Fruit fly (Drosophila melanogaster) whole organism, embryonic: ENCODE data around the gene SREBP.

Experiments
- Antp ChIP-seq: fragments of 200-800 bp; sonication (Bioruptor generic); optimal IDR thresholded peaks from 3 replicates; lab custom pipeline; 2016; ENCODE audit warnings: missing biosample characterization, missing genetic modification characterization
- CG10209 ChIP-seq: fragments of 200-800 bp; sonication (Bioruptor generic); optimal IDR thresholded peaks from 3 replicates; lab custom pipeline; 2017; ENCODE audit warnings: missing biosample characterization, mild to moderate bottlenecking, missing genetic modification characterization, missing genetic modification reagents
- CG10321 ChIP-seq: fragments of 200-800 bp; sonication (Bioruptor generic); IDR thresholded peaks from 2 replicates; pipeline ENCODE4 v1.3.6; 2022; ENCODE audit warnings: missing biosample characterization, missing genetic modification characterization
- CG10431 ChIP-seq: fragments of 200-800 bp; sonication (Bioruptor generic); optimal IDR thresholded peaks from 3 replicates; lab custom pipeline; 2018; ENCODE audit warnings: missing biosample characterization, mild to moderate bottlenecking, missing genetic modification characterization
- CG10543 ChIP-seq: fragments of 200-800 bp; sonication (Bioruptor generic); optimal IDR thresholded peaks from 3 replicates; lab custom pipeline; 2017; ENCODE audit warnings: missing biosample characterization, mild to moderate bottlenecking, missing genetic modification characterization, moderate library complexity
- CG10654 ChIP-seq: fragments of 200-800 bp; sonication (Bioruptor generic); optimal IDR thresholded peaks from 2 replicates; lab custom pipeline; 2016; ENCODE audit warnings: missing biosample characterization, missing genetic modification characterization
- CG1529 ChIP-seq: fragments of 200-800 bp; sonication (Bioruptor generic); optimal IDR thresholded peaks from 3 replicates; lab custom pipeline; 2018; ENCODE audit warnings: missing biosample characterization, missing genetic modification characterization
- CG15696 ChIP-seq: fragments of 200-800 bp; sonication (Bioruptor generic); optimal IDR thresholded peaks from 2 replicates; lab custom pipeline; 2019; ENCODE audit warnings: missing biosample characterization, mild to moderate bottlenecking, missing genetic modification characterization, moderate library complexity
- CG1602 ChIP-seq: fragments of 200-800 bp; sonication (Bioruptor generic); optimal IDR thresholded peaks from 3 replicates; lab custom pipeline; 2016; ENCODE audit warnings: missing biosample characterization, missing genetic modification characterization
- CG16815 ChIP-seq: fragments of 200-800 bp; sonication (Bioruptor generic); optimal IDR thresholded peaks from 3 replicates; lab custom pipeline; 2017; ENCODE audit warnings: missing biosample characterization, mild to moderate bottlenecking, missing genetic modification characterization
- CG17359 ChIP-seq: fragments of 200-800 bp; sonication (Bioruptor generic); optimal IDR thresholded peaks from 3 replicates; lab custom pipeline; 2018; ENCODE audit warnings: missing biosample characterization, mild to moderate bottlenecking, missing genetic modification characterization, moderate library complexity
- CG17802 ChIP-seq: fragments of 200-800 bp; sonication (Bioruptor generic); optimal IDR thresholded peaks from 2 replicates; lab custom pipeline; 2018; ENCODE audit warnings: missing biosample characterization, mild to moderate bottlenecking, missing genetic modification characterization, moderate library complexity
- CG2678 ChIP-seq: fragments of 200-800 bp; sonication (Bioruptor generic); optimal IDR thresholded peaks from 3 replicates; lab custom pipeline; 2019; ENCODE audit warnings: missing biosample characterization, mild to moderate bottlenecking, missing genetic modification characterization, moderate library complexity
- CG3847 ChIP-seq: fragments of 200-800 bp; sonication (Bioruptor generic); IDR thresholded peaks from 2 replicates; pipeline ENCODE4 v1.3.6; 2022; ENCODE audit warnings: missing biosample characterization, missing genetic modification characterization
- CG5180 ChIP-seq: fragments of 200-800 bp; sonication (Bioruptor generic); optimal IDR thresholded peaks from 3 replicates; lab custom pipeline; 2017; ENCODE audit warnings: missing biosample characterization, missing genetic modification characterization, mild to moderate bottlenecking, moderate library complexity, missing genetic modification reagents
- CG5245 ChIP-seq: fragments of 200-800 bp; sonication (Bioruptor generic); optimal IDR thresholded peaks from 3 replicates; lab custom pipeline; 2016; ENCODE audit warnings: missing biosample characterization, missing genetic modification characterization
- CG7357 ChIP-seq: fragments of 200-800 bp; sonication (Bioruptor generic); IDR thresholded peaks from 3 replicates; pipeline ENCODE4 v1.3.6; 2022; ENCODE audit warnings: missing biosample characterization, missing genetic modification characterization
- CG9727 ChIP-seq: fragments of 200-800 bp; sonication (Bioruptor generic); optimal IDR thresholded peaks from 3 replicates; lab custom pipeline; 2017; ENCODE audit warnings: missing biosample characterization, mild to moderate bottlenecking, missing genetic modification characterization
- Doc3 ChIP-seq: fragments of 200-800 bp; sonication (Bioruptor generic); IDR thresholded peaks from 3 replicates; pipeline ENCODE4 v1.3.6; 2022; ENCODE audit warnings: missing biosample characterization, missing genetic modification characterization; ENCODE audit not compliant: partially characterized antibody
- HLH3B ChIP-seq: fragments of 200-800 bp; sonication (Bioruptor generic); IDR thresholded peaks from 2 replicates; pipeline ENCODE4 v1.3.6; 2022; ENCODE audit warnings: missing biosample characterization, missing genetic modification characterization
- Lim3 ChIP-seq: fragments of 200-800 bp; sonication (Bioruptor generic); IDR thresholded peaks from 2 replicates; pipeline ENCODE4 v1.3.6; 2022; ENCODE audit warnings: missing biosample characterization, missing genetic modification characterization
- Med ChIP-seq: fragments of 200-800 bp; sonication (Bioruptor generic); peaks from one replicate; lab custom pipeline; 2016; ENCODE audit warnings: missing biosample characterization, missing genetic modification characterization, mild to moderate bottlenecking, inconsistent platforms, moderate library complexity
- Meics ChIP-seq: fragments of 200-800 bp; sonication (Bioruptor generic); optimal IDR thresholded peaks from 2 replicates; lab custom pipeline; 2017; ENCODE audit warnings: missing biosample characterization, mild to moderate bottlenecking, missing genetic modification characterization
- NFAT ChIP-seq: fragments of 200-800 bp; sonication (Bioruptor generic); IDR thresholded peaks from 2 replicates; pipeline ENCODE4 v1.3.6; 2022; ENCODE audit warnings: missing biosample characterization, missing genetic modification characterization
- NfI ChIP-seq: fragments of 200-800 bp; sonication (Bioruptor generic); optimal IDR thresholded peaks from 3 replicates; lab custom pipeline; 2018; ENCODE audit warnings: missing biosample characterization, mild to moderate bottlenecking, missing genetic modification characterization, moderate library complexity
- Oaz ChIP-seq: fragments of 200-800 bp; sonication (Bioruptor generic); IDR thresholded peaks from 2 replicates; pipeline ENCODE4 v1.3.6; 2022; ENCODE audit warnings: missing biosample characterization, missing genetic modification characterization
- Pdp1 ChIP-seq, 2 experiments: fragments of 200-800 bp; sonication (Bioruptor generic); optimal IDR thresholded peaks; 3 replicates each; lab custom pipeline; 2016; ENCODE audit warnings: missing biosample characterization in 2 of 2, missing genetic modification characterization in 2 of 2, mild to moderate bottlenecking in 1 of 2, moderate library complexity in 1 of 2
- Sox102F ChIP-seq: fragments of 200-800 bp; sonication (Bioruptor generic); optimal IDR thresholded peaks from 2 replicates; lab custom pipeline; 2018; ENCODE audit warnings: missing biosample characterization, mild to moderate bottlenecking, missing genetic modification characterization, moderate library complexity
- Xrp1 ChIP-seq: fragments of 200-800 bp; sonication (Bioruptor generic); IDR thresholded peaks from 2 replicates; pipeline ENCODE4 v1.3.6; 2022; ENCODE audit warnings: missing biosample characterization, missing genetic modification characterization
- amos ChIP-seq: fragments of 200-800 bp; sonication (Bioruptor generic); IDR thresholded peaks from 2 replicates; pipeline ENCODE4 v1.3.6; 2022; ENCODE audit warnings: missing biosample characterization, missing genetic modification characterization; ENCODE audit not compliant: partially characterized antibody
- bab2 ChIP-seq: fragments of 200-800 bp; sonication (Bioruptor generic); optimal IDR thresholded peaks from 2 replicates; lab custom pipeline; 2016; ENCODE audit warnings: missing biosample characterization, missing genetic modification characterization
- btn ChIP-seq: fragments of 200-800 bp; sonication (Bioruptor generic); optimal IDR thresholded peaks from 2 replicates; lab custom pipeline; 2016; ENCODE audit warnings: missing biosample characterization, missing genetic modification characterization
- dmrt11E ChIP-seq: fragments of 200-800 bp; sonication (Bioruptor generic); optimal IDR thresholded peaks from 3 replicates; lab custom pipeline; 2018; ENCODE audit warnings: missing biosample characterization, mild to moderate bottlenecking, missing genetic modification characterization, moderate library complexity
- exex ChIP-seq: fragments of 200-800 bp; sonication (Bioruptor generic); optimal IDR thresholded peaks from 4 replicates; lab custom pipeline; 2018; ENCODE audit warnings: missing biosample characterization, mild to moderate bottlenecking, missing genetic modification characterization, moderate library complexity
- gro ChIP-seq: fragments of 200-800 bp; sonication (Bioruptor generic); optimal IDR thresholded peaks from 2 replicates; lab custom pipeline; 2016; ENCODE audit warnings: missing biosample characterization, missing genetic modification characterization
- hb ChIP-seq: fragments of 200-800 bp; sonication (Bioruptor generic); IDR thresholded peaks from 3 replicates; pipeline ENCODE4 v1.3.6; 2022; ENCODE audit warnings: missing biosample characterization, missing genetic modification characterization; ENCODE audit not compliant: partially characterized antibody
- ind ChIP-seq: fragments of 200-800 bp; sonication (Bioruptor generic); optimal IDR thresholded peaks from 3 replicates; lab custom pipeline; 2016; ENCODE audit warnings: missing biosample characterization, missing genetic modification characterization
- jing ChIP-seq: fragments of 200-800 bp; sonication (Bioruptor generic); optimal IDR thresholded peaks from 2 replicates; lab custom pipeline; 2018; ENCODE audit warnings: missing biosample characterization, mild to moderate bottlenecking, missing genetic modification characterization
- kni ChIP-seq: fragments of 200-800 bp; sonication (Bioruptor generic); optimal IDR thresholded peaks from 3 replicates; lab custom pipeline; 2017; ENCODE audit warnings: mild to moderate bottlenecking, missing biosample characterization, missing genetic modification reagents, missing genetic modification characterization
- knrl ChIP-seq: fragments of 200-800 bp; sonication (Bioruptor generic); IDR thresholded peaks from 3 replicates; pipeline ENCODE4 v1.3.6; 2022; ENCODE audit warnings: missing biosample characterization, missing genetic modification characterization; ENCODE audit not compliant: partially characterized antibody
- nau ChIP-seq: fragments of 200-800 bp; sonication (Bioruptor generic); optimal IDR thresholded peaks from 3 replicates; lab custom pipeline; 2017; ENCODE audit warnings: missing biosample characterization, mild to moderate bottlenecking, missing genetic modification characterization, missing genetic modification reagents
- pzg ChIP-seq: fragments of 200-800 bp; sonication (Bioruptor generic); optimal IDR thresholded peaks from 3 replicates; lab custom pipeline; 2018; ENCODE audit warnings: missing biosample characterization, mild to moderate bottlenecking, missing genetic modification characterization, moderate library complexity
- scrt ChIP-seq: fragments of 200-800 bp; sonication (Bioruptor generic); optimal IDR thresholded peaks from 2 replicates; lab custom pipeline; 2018; ENCODE audit warnings: missing biosample characterization, mild to moderate bottlenecking, missing genetic modification characterization, moderate library complexity
- toy ChIP-seq: fragments of 200-800 bp; sonication (Bioruptor generic); IDR thresholded peaks from 2 replicates; pipeline ENCODE4 v1.3.6; 2022; ENCODE audit warnings: missing biosample characterization, missing genetic modification characterization
- wek ChIP-seq: fragments of 200-800 bp; sonication (Bioruptor generic); optimal IDR thresholded peaks from 3 replicates; lab custom pipeline; 2018; ENCODE audit warnings: missing biosample characterization, mild to moderate bottlenecking, missing genetic modification characterization, moderate library complexity
- wor ChIP-seq: fragments of 200-800 bp; sonication (Bioruptor generic); IDR thresholded peaks from 2 replicates; pipeline ENCODE4 v1.3.6; 2022; ENCODE audit warnings: missing biosample characterization, missing genetic modification characterization
- z ChIP-seq: fragments of 200-800 bp; sonication (Bioruptor generic); IDR thresholded peaks from 3 replicates; pipeline ENCODE4 v1.3.6; 2022; ENCODE audit warnings: missing biosample characterization, missing genetic modification characterization
- zen2 ChIP-seq: fragments of 200-800 bp; sonication (Bioruptor generic); IDR thresholded peaks from 3 replicates; pipeline ENCODE4 v1.3.6; 2022; ENCODE audit warnings: missing biosample characterization, missing genetic modification characterization; ENCODE audit not compliant: partially characterized antibody
- zf30C ChIP-seq: fragments of 200-800 bp; sonication (Bioruptor generic); optimal IDR thresholded peaks from 3 replicates; lab custom pipeline; 2018; ENCODE audit warnings: missing biosample characterization, mild to moderate bottlenecking, missing genetic modification characterization
- zfh2 ChIP-seq: fragments of 200-800 bp; sonication (Bioruptor generic); optimal IDR thresholded peaks from 2 replicates; lab custom pipeline; 2016; ENCODE audit warnings: missing biosample characterization, missing genetic modification characterization

Gene SREBP

DNA sequence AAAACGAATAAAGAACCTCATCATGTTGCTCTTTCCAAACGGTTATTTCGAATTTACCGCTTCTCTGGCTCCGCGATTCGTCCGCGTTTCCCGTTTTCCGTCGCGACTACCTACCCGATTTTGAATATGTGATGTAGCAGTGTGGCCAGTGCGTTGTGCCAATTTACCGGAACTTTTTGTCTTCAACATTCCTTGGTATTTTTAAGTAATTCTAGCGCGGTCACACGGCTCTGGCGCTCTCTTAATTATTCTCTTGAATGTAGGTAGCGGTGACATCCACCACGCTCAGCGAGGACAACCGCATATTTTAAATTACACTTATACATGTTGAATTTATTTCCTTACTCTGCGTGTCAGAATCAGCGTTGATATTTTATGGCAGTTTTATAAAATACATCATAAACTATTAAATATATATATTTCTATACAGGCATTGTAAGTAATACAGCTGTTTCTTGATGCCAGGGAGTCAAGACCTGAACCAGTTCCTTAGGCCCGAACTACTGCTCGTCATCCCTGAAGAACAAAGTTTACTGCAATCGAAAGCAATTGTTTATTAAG, at the start of gene SREBP, which contains the start of the genes CG42637 and Gyc76C (continued):
- TF ChIP-seq Doc3 (GFP tag; lab: Robert Waterston, UW): no peak
- TF ChIP-seq kni: no peak
- no peak for TF ChIP-seq Lim3 (GFP tag; lab: Robert Waterston, UW)
- peak; percentile 19 for TF ChIP-seq gro (GFP tag; lab: Kevin White, UChicago)
- TF ChIP-seq Xrp1 (GFP tag; lab: Robert Waterston, UW): no peak
- 0 out of 2 replicates have a peak, but pooled peaks have one; percentile 28 for TF ChIP-seq CG10321
- no peak for TF ChIP-seq wor (GFP tag; lab: Robert Waterston, UW)
- TF ChIP-seq jing (GFP tag; lab: Kevin White, UChicago): no peak
- no peak for TF ChIP-seq NFAT (GFP tag; lab: Robert Waterston, UW)
- no peak for TF ChIP-seq btn (GFP tag; lab: Kevin White, UChicago)
- TF ChIP-seq CG2678: no peak
- TF ChIP-seq CG10543 (GFP tag; lab: Kevin White, UChicago): no peak
- TF ChIP-seq Oaz: no peak
- peak; percentile 4 for TF ChIP-seq CG10431 (GFP tag; lab: Kevin White, UChicago)
- no peak for TF ChIP-seq bab2 (GFP tag; lab: Kevin White, UChicago)
- TF ChIP-seq ind (GFP tag; lab: Kevin White, UChicago): no peak
- peak; percentile 56; the same call in 2 of the 3 replicates for TF ChIP-seq knrl
- TF ChIP-seq CG5245 (GFP tag; lab: Kevin White, UChicago): no peak
- no peak for TF ChIP-seq zf30C (GFP tag; lab: Kevin White, UChicago)
- no peak for TF ChIP-seq CG10654
- no peak for TF ChIP-seq CG10209
- no peak for TF ChIP-seq toy (GFP tag; lab: Robert Waterston, UW)
- TF ChIP-seq CG16815: no peak
- no peak; the same call in 1 of the 3 replicates for TF ChIP-seq zen2 (GFP tag; lab: Robert Waterston, UW)
- peak; percentile 62; the same call in 1 of the 2 replicates for TF ChIP-seq amos (GFP tag; lab: Robert Waterston, UW)
- no peak for TF ChIP-seq CG17802 (tag; lab: Kevin White, UChicago)
- TF ChIP-seq Med (GFP tag; lab: Kevin White, UChicago): peak; percentile 91
- no peak for TF ChIP-seq scrt (GFP tag; lab: Kevin White, UChicago)
- no peak for TF ChIP-seq Sox102F (GFP tag; lab: Kevin White, UChicago)
- TF ChIP-seq Meics (GFP tag; lab: Kevin White, UChicago): peak; percentile 7
- TF ChIP-seq CG9727: no peak
- TF ChIP-seq CG1602: no peak
- TF ChIP-seq CG1529 (GFP tag; lab: Kevin White, UChicago): no peak
- TF ChIP-seq CG7357: no peak
- TF ChIP-seq hb (GFP tag; lab: Robert Waterston, UW): no peak
- peak in 1 of 2 experiments; percentile 13 for TF ChIP-seq Pdp1 (GFP tag; optimal IDR thresholded peaks at IDR 0.05; lab: Kevin White, UChicago)
- TF ChIP-seq CG5180 (GFP tag; lab: Kevin White, UChicago): no peak
- no peak for TF ChIP-seq NfI (GFP tag; lab: Kevin White, UChicago)
- TF ChIP-seq HLH3B (GFP tag; lab: Robert Waterston, UW): no peak
- TF ChIP-seq wek (GFP tag; lab: Kevin White, UChicago): no peak
- TF ChIP-seq CG3847 (GFP tag; lab: Robert Waterston, UW): peak; percentile 64
- peak; percentile 93 for TF ChIP-seq pzg (GFP tag; lab: Kevin White, UChicago)
- no peak for TF ChIP-seq CG17359 (tag; lab: Kevin White, UChicago)
- TF ChIP-seq exex (tag; lab: Kevin White, UChicago): no peak
- TF ChIP-seq Antp: no peak
- no peak for TF ChIP-seq CG15696 (tag; lab: Kevin White, UChicago)
- no peak for TF ChIP-seq z (GFP tag; lab: Robert Waterston, UW)
- no peak for TF ChIP-seq zfh2
- TF ChIP-seq dmrt11E: peak; percentile 1
- TF ChIP-seq nau (GFP tag; lab: Kevin White, UChicago): no peak
